Worm (Caenorhabditis elegans) whole organism, mixed stage, embryonic: ENCODE results near the gene nrsn-1.
A peak's percentile ranks its signal among the peaks of the same experiment; 100 is the strongest.

Source experiments
- M03D4.4 ChIP-seq: sonication (generic microtip); optimal IDR thresholded peaks from 2 replicates; lab custom pipeline; 2017; ENCODE audit warnings: mild to moderate bottlenecking, missing genetic modification characterization, missing compliant biosample characterization
- bed-3 ChIP-seq: fragments of 200-800 bp; sonication (Bioruptor generic); optimal IDR thresholded peaks from 3 replicates; lab custom pipeline; 2018; ENCODE audit warnings: mild to moderate bottlenecking, missing genetic modification characterization, moderate library complexity, missing compliant biosample characterization
- blmp-1 ChIP-seq: fragments of 150-350 bp; optimal IDR thresholded peaks from 2 replicates; lab custom pipeline; 2014; ENCODE audit warnings: missing biosample characterization, missing genetic modification characterization
- ceh-39 ChIP-seq: fragments of 150-350 bp; optimal IDR thresholded peaks from 2 replicates; lab custom pipeline; 2014; ENCODE audit warnings: missing biosample characterization, missing genetic modification characterization
- ceh-43 ChIP-seq: fragments of 200-800 bp; sonication (Bioruptor generic); optimal IDR thresholded peaks from 2 replicates; lab custom pipeline; 2018; ENCODE audit warnings: mild to moderate bottlenecking, missing genetic modification characterization, moderate library complexity, missing compliant biosample characterization
- ces-1 ChIP-seq: fragments of 150-350 bp; optimal IDR thresholded peaks from 2 replicates; lab custom pipeline; 2014; ENCODE audit warnings: missing biosample characterization, missing genetic modification reagents, missing genetic modification characterization
- cnd-1 ChIP-seq: fragments of 200-800 bp; sonication (Bioruptor generic); optimal IDR thresholded peaks from 2 replicates; lab custom pipeline; 2018; ENCODE audit warnings: mild to moderate bottlenecking, missing genetic modification characterization, missing compliant biosample characterization
- drap-1 ChIP-seq: fragments of 200-800 bp; sonication (Bioruptor generic); optimal IDR thresholded peaks from 3 replicates; lab custom pipeline; 2018; ENCODE audit warnings: mild to moderate bottlenecking, missing genetic modification characterization, missing compliant biosample characterization
- elt-1 ChIP-seq: sonication (generic microtip); optimal IDR thresholded peaks from 2 replicates; lab custom pipeline; 2017; ENCODE audit warnings: missing genetic modification characterization, mild to moderate bottlenecking, missing compliant biosample characterization, antibody characterized with exemption, moderate library complexity, borderline replicate concordance; ENCODE audit not compliant: insufficient read depth
- elt-3 ChIP-seq: fragments of 150-350 bp; optimal IDR thresholded peaks from 2 replicates; lab custom pipeline; 2014; ENCODE audit warnings: missing biosample characterization, missing genetic modification characterization
- flh-1 ChIP-seq: fragments of 200-800 bp; sonication (Bioruptor generic); optimal IDR thresholded peaks from 2 replicates; lab custom pipeline; 2018; ENCODE audit warnings: mild to moderate bottlenecking, missing genetic modification characterization, moderate library complexity, missing compliant biosample characterization
- ham-2 ChIP-seq: fragments of 200-800 bp; sonication (Bioruptor generic); optimal IDR thresholded peaks from 2 replicates; lab custom pipeline; 2018; ENCODE audit warnings: mild to moderate bottlenecking, missing genetic modification characterization, missing compliant biosample characterization
- lin-13 ChIP-seq: fragments of 150-350 bp; optimal IDR thresholded peaks from 2 replicates; lab custom pipeline; 2014; ENCODE audit warnings: missing biosample characterization, missing genetic modification characterization
- lin-32 ChIP-seq: fragments of 200-800 bp; sonication (Bioruptor generic); optimal IDR thresholded peaks from 2 replicates; lab custom pipeline; 2018; ENCODE audit warnings: mild to moderate bottlenecking, missing genetic modification characterization, missing compliant biosample characterization
- lsy-2 ChIP-seq: fragments of 150-350 bp; optimal IDR thresholded peaks from 2 replicates; lab custom pipeline; 2014; ENCODE audit warnings: missing biosample characterization, missing genetic modification characterization
- mep-1 ChIP-seq: fragments of 150-350 bp; optimal IDR thresholded peaks from 2 replicates; lab custom pipeline; 2017; ENCODE audit warnings: missing biosample characterization, missing genetic modification reagents, missing genetic modification characterization, inconsistent platforms
- mls-2 ChIP-seq: sonication (generic microtip); optimal IDR thresholded peaks from 2 replicates; lab custom pipeline; 2016; ENCODE audit warnings: mild to moderate bottlenecking, missing genetic modification characterization, moderate library complexity, missing compliant biosample characterization
- nhr-12 ChIP-seq: fragments of 150-350 bp; optimal IDR thresholded peaks from 2 replicates; lab custom pipeline; 2014; ENCODE audit warnings: missing biosample characterization, missing genetic modification characterization
- nhr-2 ChIP-seq: fragments of 150-350 bp; optimal IDR thresholded peaks from 2 replicates; lab custom pipeline; 2014; ENCODE audit warnings: missing biosample characterization, missing genetic modification characterization
- nhr-237 ChIP-seq: fragments of 150-350 bp; optimal IDR thresholded peaks from 2 replicates; lab custom pipeline; 2014; ENCODE audit warnings: missing biosample characterization, missing genetic modification characterization
- nhr-28 ChIP-seq: fragments of 150-350 bp; optimal IDR thresholded peaks from 2 replicates; lab custom pipeline; 2014; ENCODE audit warnings: missing biosample characterization, missing genetic modification characterization
- nhr-76 ChIP-seq: sonication (generic microtip); optimal IDR thresholded peaks from 2 replicates; lab custom pipeline; 2017; ENCODE audit warnings: missing biosample characterization, missing genetic modification characterization
- pha-4 ChIP-seq: fragments of 150-350 bp; optimal IDR thresholded peaks from 2 replicates; lab custom pipeline; 2018; ENCODE audit warnings: missing biosample characterization, missing genetic modification reagents, missing genetic modification characterization
- snpc-4 ChIP-seq: fragments of 150-350 bp; optimal IDR thresholded peaks from 2 replicates; lab custom pipeline; 2014; ENCODE audit warnings: missing biosample characterization, missing genetic modification characterization
- tbx-8 ChIP-seq: fragments of 200-800 bp; sonication (Bioruptor generic); optimal IDR thresholded peaks from 2 replicates; lab custom pipeline; 2018; ENCODE audit warnings: mild to moderate bottlenecking, missing genetic modification characterization, moderate library complexity, missing compliant biosample characterization
- unc-120 ChIP-seq: sonication (generic microtip); optimal IDR thresholded peaks from 2 replicates; lab custom pipeline; 2017; ENCODE audit warnings: missing genetic modification characterization, missing compliant biosample characterization; ENCODE audit not compliant: poor library complexity, severe bottlenecking
- unc-39 ChIP-seq: fragments of 150-350 bp; optimal IDR thresholded peaks from 2 replicates; lab custom pipeline; 2014; ENCODE audit warnings: missing biosample characterization, missing genetic modification characterization
- unc-62 ChIP-seq: fragments of 150-350 bp; optimal IDR thresholded peaks from 2 replicates; lab custom pipeline; 2014; ENCODE audit warnings: missing biosample characterization, missing genetic modification reagents, missing genetic modification characterization
- zip-8 ChIP-seq: fragments of 150-350 bp; optimal IDR thresholded peaks from 2 replicates; lab custom pipeline; 2014; ENCODE audit warnings: missing biosample characterization, missing genetic modification characterization

The nrsn-1 gene

DNA sequence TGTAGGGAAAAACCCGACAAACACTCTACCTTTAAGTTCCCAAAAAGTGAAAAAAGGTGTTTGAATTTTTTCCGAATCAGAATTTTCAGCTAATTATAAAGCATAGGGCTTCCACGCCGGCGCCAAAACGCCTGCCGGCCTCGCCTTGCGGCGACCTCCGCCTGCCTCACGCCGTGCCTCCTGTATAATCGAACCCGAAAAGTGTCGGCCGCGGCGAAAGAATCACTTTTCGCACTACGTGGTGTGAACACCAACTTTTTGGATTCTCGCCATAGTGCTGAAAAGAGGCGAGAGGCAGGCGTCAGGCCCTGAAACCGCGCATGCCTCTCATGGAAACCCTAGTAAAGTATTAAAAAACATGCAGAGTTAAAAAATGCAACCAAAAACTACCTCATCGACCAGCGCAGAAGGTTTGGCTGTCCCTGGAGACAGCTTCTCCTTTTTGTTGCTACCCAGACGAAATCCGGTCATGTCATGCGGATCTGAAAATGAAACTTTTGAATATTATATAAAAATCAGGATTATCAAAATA is at the start of gene nrsn-1:
Gene nrsn-1, minus strand, starts transcription at position 482 of the 532 bp plus-strand sequence.
- TF ChIP-seq unc-62 (GFP tag; lab: Kevin White, UChicago) (no peak), mep-1 (tag; lab: Kevin White, UChicago) (no peak), mls-2 (tag; lab: Kevin White, UChicago) (no peak), elt-3 (tag; lab: Kevin White, UChicago) (no peak), unc-120 (tag; lab: Kevin White, UChicago) (no peak), flh-1 (GFP tag; lab: Kevin White, UChicago) (no peak), lin-32 (GFP tag; lab: Kevin White, UChicago) (no peak), nhr-2 (no peak), zip-8 (no peak), lsy-2 (no peak), nhr-237 (tag; lab: Kevin White, UChicago) (no peak), M03D4.4 (tag; lab: Kevin White, UChicago) (no peak), bed-3 (GFP tag; lab: Kevin White, UChicago) (no peak), nhr-28 (tag; lab: Kevin White, UChicago) (no peak), ceh-43 (GFP tag; lab: Kevin White, UChicago) (no peak), nhr-76 (tag; lab: Kevin White, UChicago) (no peak), ces-1 (no peak), blmp-1 (tag; lab: Kevin White, UChicago) (no peak), nhr-12 (tag; lab: Kevin White, UChicago) (no peak), lin-13 (tag; lab: Kevin White, UChicago) (no peak)

DNA sequence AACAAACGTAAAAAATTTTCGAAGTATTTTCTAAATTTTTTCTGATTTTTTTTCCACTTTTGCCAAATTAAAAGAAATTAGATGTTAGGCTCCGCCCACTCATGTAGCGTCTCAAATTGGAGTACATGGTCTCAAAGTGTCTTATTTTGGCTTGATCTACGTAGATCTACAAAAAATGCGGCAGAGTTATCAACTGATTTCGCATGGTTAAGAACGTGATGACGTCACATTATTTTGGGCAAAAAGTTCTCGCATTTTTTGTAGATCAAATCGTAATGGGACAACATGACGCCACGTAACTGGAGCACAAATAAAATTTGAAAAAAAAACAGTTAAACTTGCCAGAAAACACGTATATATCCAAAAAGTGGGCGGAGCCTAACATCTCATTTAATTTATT is 46.1 kb upstream of the nrsn-1 start:
- TF ChIP-seq zip-8 (peak; percentile 14), tbx-8 (GFP tag; lab: Kevin White, UChicago) (no peak)

DNA sequence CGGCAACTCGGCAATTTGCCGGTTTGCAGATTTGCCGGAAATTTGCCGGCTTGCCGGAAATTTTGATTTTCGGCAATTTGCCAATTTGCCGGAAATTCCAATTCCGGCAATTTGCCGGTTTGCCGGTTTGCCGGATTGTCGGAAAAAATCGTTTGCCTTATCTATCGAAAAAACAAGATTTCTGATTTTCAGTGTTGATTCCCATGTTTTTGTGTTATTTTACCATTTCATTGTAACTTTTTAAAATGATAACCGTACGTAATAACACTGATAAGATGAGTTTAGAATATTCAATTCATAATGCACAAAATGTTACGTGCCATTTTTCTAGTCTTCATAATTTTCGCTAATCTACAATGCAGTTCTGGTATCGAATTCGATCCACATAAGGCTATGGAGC is 45.1 kb upstream of the nrsn-1 start, which contains the start of gene oac-55:
Gene oac-55, plus strand, starts transcription at position 301 of the 400 bp plus-strand sequence.
- TF ChIP-seq M03D4.4 (tag; lab: Kevin White, UChicago) (no peak), nhr-76 (tag; lab: Kevin White, UChicago) (no peak), lin-13 (tag; lab: Kevin White, UChicago) (no peak), ham-2 (GFP tag; lab: Kevin White, UChicago) (no peak), elt-3 (tag; lab: Kevin White, UChicago) (no peak), lin-32 (GFP tag; lab: Kevin White, UChicago) (no peak), ceh-43 (GFP tag; lab: Kevin White, UChicago) (no peak), cnd-1 (no peak), unc-120 (tag; lab: Kevin White, UChicago) (no peak), pha-4 (tag; lab: Kevin White, UChicago) (no peak), lsy-2 (no peak), nhr-2 (no peak), bed-3 (GFP tag; lab: Kevin White, UChicago) (no peak), zip-8 (no peak)

DNA sequence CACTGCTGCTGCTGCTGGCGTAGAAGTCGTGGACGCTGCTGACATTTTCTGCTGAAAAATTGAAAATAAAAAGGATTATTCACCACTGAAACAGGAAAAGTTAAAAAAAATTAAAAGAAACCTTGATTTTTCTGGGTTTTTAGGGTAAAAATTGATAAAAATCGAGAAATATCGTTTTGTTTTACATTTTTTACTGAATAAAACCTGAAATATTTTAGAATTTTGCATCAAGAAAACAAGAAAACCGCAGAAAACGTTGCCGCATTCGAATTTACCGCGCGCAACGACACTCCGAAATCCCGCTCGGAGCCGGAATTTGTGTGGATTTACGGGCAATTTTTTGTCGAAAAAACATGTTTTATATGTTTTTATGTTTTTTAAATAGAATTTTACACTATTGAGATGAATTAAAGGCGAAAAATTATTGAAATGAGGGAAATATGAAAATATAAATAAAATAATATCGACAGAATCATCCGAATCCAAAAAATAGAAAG is 43.7 kb upstream of the nrsn-1 start, which contains the start of gene chk-1:
Gene chk-1, minus strand, starts transcription at position 51 of the 497 bp plus-strand sequence.
- TF ChIP-seq zip-8 (no peak), ceh-39 (peak; percentile 35), nhr-237 (tag; lab: Kevin White, UChicago) (peak; percentile 66), nhr-76 (tag; lab: Kevin White, UChicago) (no peak), bed-3 (GFP tag; lab: Kevin White, UChicago) (no peak), lsy-2 (peak; percentile 40), lin-13 (tag; lab: Kevin White, UChicago) (peak; percentile 11), mep-1 (tag; lab: Kevin White, UChicago) (peak; percentile 71), pha-4 (tag; lab: Kevin White, UChicago) (peak; percentile 11), nhr-12 (tag; lab: Kevin White, UChicago) (no peak)

DNA sequence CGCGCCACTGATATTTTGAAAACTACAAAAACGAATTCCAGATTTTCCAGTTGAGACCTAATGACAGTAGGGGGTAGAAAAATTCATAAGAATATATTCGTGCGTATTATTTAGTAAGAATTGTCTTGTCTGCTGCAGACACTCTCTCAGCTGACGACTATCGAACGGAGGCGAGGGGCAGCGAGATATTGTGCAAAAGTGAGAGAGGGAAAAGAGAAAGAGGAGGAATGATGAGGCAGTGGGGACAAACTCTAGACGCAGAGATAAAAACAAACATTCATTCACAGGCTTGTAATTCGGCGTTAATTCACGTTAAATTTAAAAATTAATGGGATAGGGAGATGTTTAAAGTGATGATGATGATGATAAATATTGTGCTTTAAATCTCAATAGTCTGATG is 41.1 kb upstream of the nrsn-1 start, which contains the start of gene gid-7:
Gene gid-7, minus strand, starts transcription at position 188 of the 400 bp plus-strand sequence.
- TF ChIP-seq ces-1 (peak; percentile 72), nhr-237 (tag; lab: Kevin White, UChicago) (no peak)
- TF ChIP-seq, all 35 proteins: peak for 1

DNA sequence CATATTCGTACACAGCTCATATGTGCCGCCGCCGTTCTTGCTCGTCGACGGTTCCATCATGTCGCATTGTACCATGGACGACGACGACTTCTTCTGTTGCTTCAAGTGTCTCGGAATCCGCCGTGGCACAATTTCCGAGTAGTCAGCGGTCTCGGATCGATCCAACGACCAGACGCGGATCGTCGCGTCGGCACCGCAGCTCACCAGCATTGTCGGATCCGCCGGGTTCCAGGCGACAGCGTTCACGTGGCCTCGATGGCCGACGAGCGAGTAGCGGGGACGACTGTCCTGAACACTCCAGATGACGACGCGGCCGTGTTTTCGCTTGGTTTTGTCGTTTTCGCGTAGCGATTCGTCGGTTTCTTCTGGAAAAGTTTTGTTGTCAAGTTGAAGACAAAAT is 34.6 kb upstream of the nrsn-1 start:
- TF ChIP-seq ces-1 (no peak), drap-1 (GFP tag; lab: Kevin White, UChicago) (no peak), nhr-28 (tag; lab: Kevin White, UChicago) (no peak), unc-120 (tag; lab: Kevin White, UChicago) (no peak), ham-2 (GFP tag; lab: Kevin White, UChicago) (no peak), zip-8 (no peak), ceh-39 (no peak), elt-1 (tag; lab: Kevin White, UChicago) (no peak), ceh-43 (GFP tag; lab: Kevin White, UChicago) (no peak), unc-39 (tag; lab: Kevin White, UChicago) (no peak), snpc-4 (no peak), bed-3 (GFP tag; lab: Kevin White, UChicago) (no peak), pha-4 (tag; lab: Kevin White, UChicago) (no peak), mep-1 (tag; lab: Kevin White, UChicago) (no peak), lin-32 (GFP tag; lab: Kevin White, UChicago) (no peak), lsy-2 (no peak)
